Worm (Caenorhabditis elegans) whole organism, L1 larva: Measurements from ENCODE around the gene Y54G2A.41.

Experiments
- C16A3.4 ChIP-seq: fragments of 150-350 bp; optimal IDR thresholded peaks from 2 replicates; lab custom pipeline; 2014; ENCODE audit warnings: missing biosample characterization, missing genetic modification characterization
- F16B12.6 ChIP-seq: fragments of 150-350 bp; optimal IDR thresholded peaks from 2 replicates; lab custom pipeline; 2014; ENCODE audit warnings: missing biosample characterization, missing genetic modification characterization
- alr-1 ChIP-seq: fragments of 200-800 bp; sonication (Bioruptor generic); optimal IDR thresholded peaks from 2 replicates; lab custom pipeline; 2018; ENCODE audit warnings: borderline replicate concordance, mild to moderate bottlenecking, missing genetic modification characterization, missing compliant biosample characterization
- ama-1 ChIP-seq: fragments of 150-350 bp; optimal IDR thresholded peaks from 2 replicates; lab custom pipeline; 2014
- blmp-1 ChIP-seq: fragments of 150-350 bp; optimal IDR thresholded peaks from 2 replicates; lab custom pipeline; 2014; ENCODE audit warnings: missing biosample characterization, missing genetic modification characterization
- ceh-63 ChIP-seq: fragments of 200-800 bp; sonication (Bioruptor generic); optimal IDR thresholded peaks from 2 replicates; lab custom pipeline; 2018; ENCODE audit warnings: mild to moderate bottlenecking, missing genetic modification characterization, missing compliant biosample characterization
- ceh-82 ChIP-seq, 3 experiments: fragments of 150-350 bp in 1 of 3; sonication (generic microtip) in 2 of 3; optimal IDR thresholded peaks; 2 replicates each; lab custom pipeline; 2014 to 2017; ENCODE audit warnings: missing biosample characterization in 3 of 3, missing genetic modification characterization in 3 of 3
- ceh-88 ChIP-seq: fragments of 200-800 bp; sonication (Bioruptor generic); IDR thresholded peaks from 2 replicates; pipeline ENCODE4 v1.3.6; 2022; ENCODE audit warnings: missing genetic modification characterization, missing compliant biosample characterization
- efl-1 ChIP-seq, 4 experiments: fragments of 150-350 bp; optimal IDR thresholded peaks in 3 of 4; peaks in 1 of 4; 1 replicate in 1 of 4; 2 replicates in 3 of 4; lab custom pipeline; 2014; ENCODE audit warnings: missing biosample characterization in 2 of 4, missing genetic modification characterization in 2 of 4, missing genetic modification reagents in 2 of 4
- egl-13 ChIP-seq: sonication (generic microtip); optimal IDR thresholded peaks from 2 replicates; lab custom pipeline; 2016; ENCODE audit warnings: missing genotype, missing genetic modification reagents, missing genetic modification characterization, missing compliant biosample characterization
- ets-5 ChIP-seq: fragments of 200-800 bp; sonication (Bioruptor generic); IDR thresholded peaks from 2 replicates; pipeline ENCODE4 v1.3.6; 2022; ENCODE audit warnings: missing genetic modification characterization, missing compliant biosample characterization
- fkh-4 ChIP-seq: sonication (generic microtip); optimal IDR thresholded peaks from 2 replicates; lab custom pipeline; 2016; ENCODE audit warnings: missing compliant biosample characterization, missing genetic modification characterization, borderline replicate concordance
- grh-1 ChIP-seq: fragments of 200-800 bp; sonication (Bioruptor generic); IDR thresholded peaks from 2 replicates; pipeline ENCODE4 v1.3.6; 2022; ENCODE audit warnings: missing genetic modification reagents, missing genetic modification characterization, missing compliant biosample characterization
- hlh-4 ChIP-seq: sonication (generic microtip); optimal IDR thresholded peaks from 2 replicates; lab custom pipeline; 2016; ENCODE audit warnings: mild to moderate bottlenecking, missing genetic modification characterization, missing compliant biosample characterization
- irx-1 ChIP-seq: sonication (generic microtip); optimal IDR thresholded peaks from 2 replicates; lab custom pipeline; 2016; ENCODE audit warnings: missing genetic modification characterization, missing compliant biosample characterization
- jun-1 ChIP-seq: fragments of 150-350 bp; optimal IDR thresholded peaks from 2 replicates; lab custom pipeline; 2014; ENCODE audit warnings: missing biosample characterization, missing genetic modification reagents, missing genetic modification characterization
- lin-35 ChIP-seq, 2 experiments: fragments of 150-350 bp; optimal IDR thresholded peaks; 2 replicates each; lab custom pipeline; 2014; ENCODE audit warnings: missing biosample characterization in 2 of 2, missing genetic modification characterization in 2 of 2, missing genetic modification reagents in 2 of 2
- lir-3 ChIP-seq: sonication (generic microtip); optimal IDR thresholded peaks from 2 replicates; lab custom pipeline; 2016; ENCODE audit warnings: mild to moderate bottlenecking, missing genetic modification characterization, moderate library complexity, missing compliant biosample characterization; ENCODE audit not compliant: poor library complexity
- lsy-2 ChIP-seq, 2 experiments: fragments of 150-350 bp; optimal IDR thresholded peaks; 2 replicates each; lab custom pipeline; 2014; ENCODE audit warnings: missing biosample characterization in 2 of 2, missing genetic modification characterization in 2 of 2
- mef-2 ChIP-seq: fragments of 150-350 bp; optimal IDR thresholded peaks from 2 replicates; lab custom pipeline; 2014; ENCODE audit warnings: missing biosample characterization, missing genetic modification characterization
- mep-1 ChIP-seq: fragments of 150-350 bp; optimal IDR thresholded peaks from 2 replicates; lab custom pipeline; 2014; ENCODE audit warnings: missing biosample characterization, missing genetic modification characterization
- nhr-11 ChIP-seq: fragments of 150-350 bp; optimal IDR thresholded peaks from 2 replicates; lab custom pipeline; 2014; ENCODE audit warnings: missing biosample characterization, missing genetic modification characterization
- nhr-19 ChIP-seq: fragments of 200-800 bp; sonication (Bioruptor generic); conservative IDR thresholded peaks from 2 replicates; pipeline ENCODE4 v1.3.6; 2022; ENCODE audit warnings: missing genetic modification characterization, missing compliant biosample characterization
- nhr-20 ChIP-seq: sonication (generic microtip); optimal IDR thresholded peaks from 2 replicates; lab custom pipeline; 2016; ENCODE audit warnings: mild to moderate bottlenecking, missing genetic modification characterization, missing compliant biosample characterization
- nhr-47 ChIP-seq: sonication (generic microtip); optimal IDR thresholded peaks from 2 replicates; lab custom pipeline; 2016; ENCODE audit warnings: mild to moderate bottlenecking, missing genetic modification characterization, moderate library complexity, missing compliant biosample characterization
- nhr-71 ChIP-seq: sonication (generic microtip); optimal IDR thresholded peaks from 2 replicates; lab custom pipeline; 2016; ENCODE audit warnings: mild to moderate bottlenecking, missing genetic modification characterization, moderate library complexity, missing compliant biosample characterization
- nhr-76 ChIP-seq: sonication (generic microtip); optimal IDR thresholded peaks from 2 replicates; lab custom pipeline; 2017; ENCODE audit warnings: missing biosample characterization, missing genetic modification characterization
- nhr-85 ChIP-seq: sonication (generic microtip); peaks from one replicate; lab custom pipeline; 2016; ENCODE audit warnings: missing genetic modification characterization, inconsistent platforms, missing compliant biosample characterization
- nhr-90 ChIP-seq: sonication (generic microtip); optimal IDR thresholded peaks from 2 replicates; lab custom pipeline; 2016; ENCODE audit warnings: mild to moderate bottlenecking, missing genetic modification characterization, missing compliant biosample characterization; ENCODE audit not compliant: poor library complexity
- pag-3 ChIP-seq: sonication (generic microtip); optimal IDR thresholded peaks from 2 replicates; lab custom pipeline; 2017; ENCODE audit warnings: missing genetic modification characterization, mild to moderate bottlenecking, missing compliant biosample characterization, antibody characterized with exemption, borderline replicate concordance; ENCODE audit not compliant: insufficient read depth
- pax-3 ChIP-seq: fragments of 200-800 bp; sonication (Bioruptor generic); optimal IDR thresholded peaks from 2 replicates; lab custom pipeline; 2018; ENCODE audit warnings: mild to moderate bottlenecking, missing genetic modification characterization, moderate library complexity, missing compliant biosample characterization
- pqm-1 ChIP-seq: sonication (generic microtip); optimal IDR thresholded peaks from 3 replicates; lab custom pipeline; 2017; ENCODE audit warnings: missing biosample characterization, missing genetic modification characterization
- rnt-1 ChIP-seq: sonication (generic microtip); optimal IDR thresholded peaks from 2 replicates; lab custom pipeline; 2016; ENCODE audit warnings: mild to moderate bottlenecking, missing genetic modification characterization, moderate library complexity, missing compliant biosample characterization
- skn-1 ChIP-seq: fragments of 150-350 bp; optimal IDR thresholded peaks from 2 replicates; lab custom pipeline; 2014; ENCODE audit warnings: missing biosample characterization, missing genetic modification characterization
- snpc-4 ChIP-seq: fragments of 150-350 bp; optimal IDR thresholded peaks from 2 replicates; lab custom pipeline; 2014; ENCODE audit warnings: missing biosample characterization, missing genetic modification characterization
- snu-23 ChIP-seq: sonication (generic microtip); optimal IDR thresholded peaks from 2 replicates; lab custom pipeline; 2016; ENCODE audit warnings: missing genetic modification characterization, missing compliant biosample characterization
- sptf-1 ChIP-seq: fragments of 150-350 bp; optimal IDR thresholded peaks from 2 replicates; lab custom pipeline; 2014; ENCODE audit warnings: missing biosample characterization, missing genetic modification characterization
- unc-130 ChIP-seq: fragments of 150-350 bp; optimal IDR thresholded peaks from 2 replicates; lab custom pipeline; 2017; ENCODE audit warnings: missing biosample characterization, missing genetic modification characterization, inconsistent platforms
- unc-30 ChIP-seq: sonication (generic microtip); optimal IDR thresholded peaks from 2 replicates; lab custom pipeline; 2017; ENCODE audit warnings: missing biosample characterization, missing genetic modification characterization
- unc-62 ChIP-seq: fragments of 150-350 bp; optimal IDR thresholded peaks from 2 replicates; lab custom pipeline; 2014; ENCODE audit warnings: missing biosample characterization, missing genetic modification reagents, missing genetic modification characterization
- unc-86 ChIP-seq: sonication (generic microtip); optimal IDR thresholded peaks from 2 replicates; lab custom pipeline; 2016; ENCODE audit warnings: missing genetic modification characterization, missing compliant biosample characterization
- xbp-1 ChIP-seq: sonication (generic microtip); optimal IDR thresholded peaks from 2 replicates; lab custom pipeline; 2016; ENCODE audit warnings: missing genetic modification characterization, missing compliant biosample characterization
- ztf-11 ChIP-seq, 2 experiments: sonication (generic microtip); optimal IDR thresholded peaks; 2 replicates each; lab custom pipeline; 2016 to 2017; ENCODE audit warnings: missing genetic modification characterization in 2 of 2, missing biosample characterization in 1 of 2, missing compliant biosample characterization in 1 of 2

The Y54G2A.41 gene

DNA sequence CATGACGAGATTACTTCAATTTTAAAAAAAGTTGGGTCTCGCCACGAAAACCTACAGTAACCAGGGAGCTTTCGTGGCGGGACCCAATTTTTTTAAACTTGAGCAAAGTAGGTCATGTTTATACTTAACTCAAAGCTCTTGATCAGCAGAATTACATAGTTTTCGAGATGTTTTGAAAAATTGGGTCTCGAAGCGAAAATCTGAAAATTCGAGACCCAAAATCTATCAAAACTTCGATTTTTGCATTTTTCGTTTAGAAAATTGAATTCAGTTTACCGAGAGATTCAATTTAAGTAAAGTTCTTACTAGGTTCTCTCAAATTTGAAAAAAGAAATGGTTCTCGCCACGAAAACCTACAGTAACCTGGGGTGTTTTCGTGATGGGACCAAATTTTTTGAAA lies 18.4 kb downstream of the Y54G2A.41 start:
- no peak for TF ChIP-seq efl-1 (optimal IDR thresholded peaks at IDR 0.05; lab: Kevin White, UChicago)
- TF ChIP-seq efl-1 (GFP tag; optimal IDR thresholded peaks at IDR 0.05 in 1 of 2; lab: Kevin White, UChicago): peak in 1 of 2 experiments; percentile 27
- TF ChIP-seq xbp-1 (tag; lab: Kevin White, UChicago): no peak
- no peak for TF ChIP-seq pqm-1 (tag; lab: Kevin White, UChicago)

DNA sequence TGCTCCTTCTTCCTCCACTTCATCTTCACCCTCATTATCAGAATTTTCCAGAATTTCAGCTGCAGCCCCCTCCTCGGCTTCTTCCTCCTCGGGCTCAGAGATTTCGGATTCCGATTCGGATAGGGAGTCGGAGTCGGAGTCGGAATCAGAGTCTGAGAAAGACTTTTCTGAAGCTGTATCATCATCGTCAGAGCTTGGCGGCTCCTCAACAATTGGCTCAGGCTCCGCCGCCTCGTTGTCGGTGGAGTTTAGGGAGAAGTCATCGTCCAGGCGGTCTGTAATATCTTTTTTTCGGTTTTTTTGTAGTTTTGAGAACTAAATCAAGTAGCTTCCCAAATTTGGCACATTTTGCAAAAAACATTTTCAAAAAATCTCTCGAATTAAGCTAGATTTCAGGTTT lies 19.2 kb downstream of the Y54G2A.41 start:
- TF ChIP-seq ama-1 (lab: Kevin White, UChicago): peak; percentile 10
- no peak for TF ChIP-seq blmp-1
- TF ChIP-seq efl-1 (optimal IDR thresholded peaks at IDR 0.05; lab: Kevin White, UChicago): no peak
- TF ChIP-seq efl-1 (GFP tag; optimal IDR thresholded peaks at IDR 0.05 in 1 of 2; lab: Kevin White, UChicago): peak in 1 of 2 experiments; percentile 34

- TF ChIP-seq mep-1 (tag; lab: Kevin White, UChicago) (no peak), efl-1 (optimal IDR thresholded peaks at IDR 0.05; lab: Kevin White, UChicago) (no peak), efl-1 (GFP tag; optimal IDR thresholded peaks at IDR 0.05 in 1 of 2; lab: Kevin White, UChicago) (peak in 1 of 2 experiments; percentile 74)
Measured at ce11 chrIV:2771692-2772091, 20.0 kb downstream of the Y54G2A.41 start, which contains the start of gene Y54G2A.11. Gene Y54G2A.11 (minus strand): TSS chrIV:2771792.

ce11 chrIV:2772209-2772851 lies 20.7 kb downstream of the Y54G2A.41 start:
- TF ChIP-seq unc-62: no peak
- no peak for TF ChIP-seq nhr-76 (tag; lab: Kevin White, UChicago)
- TF ChIP-seq nhr-20: no peak
- TF ChIP-seq grh-1 (GFP tag; lab: Robert Waterston, UW): peak; percentile 79
- no peak for TF ChIP-seq nhr-47 (tag; lab: Kevin White, UChicago)
- no peak for TF ChIP-seq sptf-1 (tag; lab: Kevin White, UChicago)
- TF ChIP-seq egl-13 (tag; lab: Kevin White, UChicago): no peak
- TF ChIP-seq alr-1: no peak
- TF ChIP-seq nhr-19 (GFP tag; lab: Robert Waterston, UW): 0 out of 2 replicates have a peak, but pooled peaks have one; percentile 23
- no peak for TF ChIP-seq F16B12.6 (tag; lab: Kevin White, UChicago)
- TF ChIP-seq blmp-1: peak; percentile 62
- no peak for TF ChIP-seq skn-1 (tag; lab: Kevin White, UChicago)
- TF ChIP-seq ceh-88 (GFP tag; lab: Robert Waterston, UW): no peak
- TF ChIP-seq jun-1 (tag; lab: Kevin White, UChicago): no peak
- TF ChIP-seq nhr-71: no peak
- no peak for TF ChIP-seq snpc-4 (tag; lab: Kevin White, UChicago)
- no peak for TF ChIP-seq xbp-1 (tag; lab: Kevin White, UChicago)
- no peak for TF ChIP-seq ets-5 (GFP tag; lab: Robert Waterston, UW)
- TF ChIP-seq ama-1 (lab: Kevin White, UChicago): peak; percentile 46
- no peak for TF ChIP-seq unc-30 (tag; lab: Kevin White, UChicago)
- no peak for TF ChIP-seq pag-3 (tag; lab: Kevin White, UChicago)
- peak; percentile 94 for TF ChIP-seq nhr-85 (tag; lab: Kevin White, UChicago)
- no peak for TF ChIP-seq ceh-63
- no peak for TF ChIP-seq hlh-4 (tag; lab: Kevin White, UChicago)
- TF ChIP-seq lin-35 (GFP tag; optimal IDR thresholded peaks at IDR 0.05; lab: Kevin White, UChicago): peak in 1 of 2 experiments; percentile 31
- no peak for TF ChIP-seq nhr-11
- TF ChIP-seq C16A3.4 (tag; lab: Kevin White, UChicago): no peak
- no peak for TF ChIP-seq lir-3 (tag; lab: Kevin White, UChicago)
- TF ChIP-seq unc-130 (tag; lab: Kevin White, UChicago): no peak
- TF ChIP-seq unc-86 (tag; lab: Kevin White, UChicago): no peak
- TF ChIP-seq pax-3 (tag; lab: Kevin White, UChicago): peak; percentile 44
- no peak for TF ChIP-seq efl-1 (optimal IDR thresholded peaks at IDR 0.05; lab: Kevin White, UChicago)
- peak in 1 of 2 experiments; percentile 15 for TF ChIP-seq efl-1 (GFP tag; optimal IDR thresholded peaks at IDR 0.05 in 1 of 2; lab: Kevin White, UChicago)
- no peak for TF ChIP-seq ceh-82 (tag; optimal IDR thresholded peaks at IDR 0.05; lab: Kevin White, UChicago)
- TF ChIP-seq mep-1 (tag; lab: Kevin White, UChicago): peak; percentile 28
- TF ChIP-seq irx-1 (tag; lab: Kevin White, UChicago): no peak
- TF ChIP-seq mef-2 (tag; lab: Kevin White, UChicago): no peak
- TF ChIP-seq rnt-1 (tag; lab: Kevin White, UChicago): no peak
- no peak for TF ChIP-seq snu-23 (GFP tag; lab: Kevin White, UChicago)
- no peak for TF ChIP-seq ztf-11 (tag; optimal IDR thresholded peaks at IDR 0.05; lab: Kevin White, UChicago)
- no peak for TF ChIP-seq fkh-4 (tag; lab: Kevin White, UChicago)
- no peak for TF ChIP-seq lsy-2 (tag; optimal IDR thresholded peaks at IDR 0.05; lab: Kevin White, UChicago)
- TF ChIP-seq nhr-90: no peak
